Worm (Caenorhabditis elegans): Measurements from ENCODE around the gene M176.9.

- TF ChIP-seq attf-5 (GFP tag; optimal IDR thresholded peaks at IDR 0.05) = no peak
- no peak for TF ChIP-seq snpc-4 (GFP tag; optimal IDR thresholded peaks at IDR 0.05)
- no peak for TF ChIP-seq snpc-4 (tag; optimal IDR thresholded peaks at IDR 0.05)
- no peak for TF ChIP-seq C17E4.6 (GFP tag; IDR thresholded peaks at IDR 0.05)
- no peak for TF ChIP-seq nfya-1 (tag; optimal IDR thresholded peaks at IDR 0.05; ENCODE audit: borderline replicate concordance, insufficient read depth)
- no peak for TF ChIP-seq F37B4.10 (GFP tag; IDR thresholded peaks at IDR 0.05)
- TF ChIP-seq unc-130 (GFP tag; optimal IDR thresholded peaks at IDR 0.05) = no peak
- TF ChIP-seq F22D6.2 (tag; optimal IDR thresholded peaks at IDR 0.05) = no peak
- no peak for TF ChIP-seq B0035.1 (tag; optimal IDR thresholded peaks at IDR 0.05)
- TF ChIP-seq madf-10 (tag; optimal IDR thresholded peaks at IDR 0.05) = no peak
- no peak for TF ChIP-seq madf-6 (GFP tag; IDR thresholded peaks at IDR 0.05)
- TF ChIP-seq attf-6 (GFP tag; IDR thresholded peaks at IDR 0.05) = no peak
- no peak for TF ChIP-seq K12H6.12 (tag; optimal IDR thresholded peaks at IDR 0.05)
- TF ChIP-seq attf-3 (GFP tag; conservative IDR thresholded peaks at IDR 0.05) = no peak
Measured at ce11 chrII:9403846-9404245, 7.6 kb downstream of the M176.9 start, which contains the start of gene Y51B9A.5.

All from whole organism, young adult.